Fruit fly (Drosophila melanogaster): Measurements from ENCODE around the gene Ect3.
A peak's percentile ranks its signal among the peaks of the same experiment; 100 is the strongest.

The Ect3 gene

DNA sequence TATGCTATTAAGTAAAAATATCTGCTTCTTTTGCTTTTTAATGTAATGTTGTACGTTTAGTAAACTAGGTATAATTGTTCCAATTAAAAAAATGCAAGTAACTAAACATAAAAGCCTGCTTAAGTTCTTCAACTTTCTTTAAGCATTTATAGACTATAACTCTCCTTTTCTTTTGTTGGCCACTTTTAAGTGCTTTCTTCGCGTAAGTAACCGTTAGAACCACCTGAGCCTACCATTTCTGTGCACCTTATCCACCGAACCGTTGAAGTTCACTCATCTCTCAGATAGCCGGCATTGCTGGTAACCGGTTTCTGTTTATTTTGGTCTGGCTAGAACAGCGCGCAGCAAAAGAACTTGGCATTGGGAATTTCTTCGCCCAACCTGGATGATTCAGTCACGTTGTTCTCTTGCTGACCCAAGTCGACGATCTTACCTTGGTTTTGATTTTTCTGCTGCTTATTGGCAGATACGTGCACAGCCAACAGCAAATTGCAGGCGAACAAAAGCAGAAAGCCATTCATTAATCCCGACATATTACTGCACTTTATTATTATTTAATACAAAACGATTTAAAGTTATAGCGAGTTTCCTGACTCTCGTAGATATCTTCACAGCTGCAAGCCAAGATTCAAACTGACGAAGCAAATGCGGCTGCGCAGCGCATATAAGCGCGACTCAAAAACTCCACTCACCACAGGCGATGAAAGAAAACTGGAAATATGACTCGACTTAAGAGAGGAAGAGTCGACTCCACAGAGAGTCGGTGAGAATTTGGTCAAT lies 22.3 kb upstream of the Ect3 start, which contains the start of gene CG10005 (continued):
- TF ChIP-seq Side (GFP tag; optimal IDR thresholded peaks at IDR 0.05) = no peak
- TF ChIP-seq sima (GFP tag; optimal IDR thresholded peaks at IDR 0.05) = no peak
- TF ChIP-seq CG14050 (GFP tag; IDR thresholded peaks at IDR 0.05) = no peak
- no peak for TF ChIP-seq CG11504 (tag; optimal IDR thresholded peaks at IDR 0.05)
- 0 out of 2 replicates have a peak, but pooled peaks have one; percentile 6 for TF ChIP-seq CG31224 (GFP tag; IDR thresholded peaks at IDR 0.05)
- TF ChIP-seq exex (tag; optimal IDR thresholded peaks at IDR 0.05) = no peak
- no peak for TF ChIP-seq cas (GFP tag; IDR thresholded peaks at IDR 0.05)
- no peak for TF ChIP-seq lola (GFP tag; optimal IDR thresholded peaks at IDR 0.05)
- no peak for TF ChIP-seq tll (GFP tag; optimal IDR thresholded peaks at IDR 0.05)
- TF ChIP-seq H15 (GFP tag; IDR thresholded peaks at IDR 0.05) = 0 out of 3 replicates have a peak, but pooled peaks have one; percentile 12
- no peak for TF ChIP-seq Hr78 (GFP tag; optimal IDR thresholded peaks at IDR 0.05)
- no peak for TF ChIP-seq CG13624 (GFP tag; optimal IDR thresholded peaks at IDR 0.05)
- TF ChIP-seq Nf-YA (GFP tag; IDR thresholded peaks at IDR 0.05) = no peak
- TF ChIP-seq ato (GFP tag; IDR thresholded peaks at IDR 0.05; ENCODE audit: partially characterized antibody) = peak; percentile 29; the same call in 1 of the 2 replicates
- TF ChIP-seq CG8089 (GFP tag; optimal IDR thresholded peaks at IDR 0.05) = no peak
- 0 out of 4 replicates have a peak, but pooled peaks have one; percentile 65 for TF ChIP-seq chinmo (GFP tag; IDR thresholded peaks at IDR 0.05; ENCODE audit: partially characterized antibody)
- no peak for TF ChIP-seq CG8359 (GFP tag; optimal IDR thresholded peaks at IDR 0.05; ENCODE audit: borderline replicate concordance)
- TF ChIP-seq repo (GFP tag; optimal IDR thresholded peaks at IDR 0.05) = no peak
- TF ChIP-seq kni (GFP tag; optimal IDR thresholded peaks at IDR 0.05) = peak; percentile 69
- peak; percentile 40 to 67 for TF ChIP-seq Trl (optimal IDR thresholded peaks at IDR 0.05)
- no peak for TF ChIP-seq Trl (GFP tag; optimal IDR thresholded peaks at IDR 0.05)
- TF ChIP-seq CG13296 (GFP tag; optimal IDR thresholded peaks at IDR 0.05) = no peak
- no peak for TF ChIP-seq HmgZ (tag; optimal IDR thresholded peaks at IDR 0.05)
- no peak for TF ChIP-seq Gug (GFP tag; IDR thresholded peaks at IDR 0.05)
- no peak for TF ChIP-seq zen (tag; optimal IDR thresholded peaks at IDR 0.05)
- TF ChIP-seq CG9215 (GFP tag; IDR thresholded peaks at IDR 0.05) = no peak
- no peak for TF ChIP-seq cg (GFP tag; optimal IDR thresholded peaks at IDR 0.05)
- TF ChIP-seq grn (GFP tag; optimal IDR thresholded peaks at IDR 0.05) = no peak
- no peak for TF ChIP-seq ara (GFP tag; IDR thresholded peaks at IDR 0.05)
- TF ChIP-seq CG1792 (GFP tag; optimal IDR thresholded peaks at IDR 0.05) = no peak
- no peak for TF ChIP-seq NC2β (GFP tag; optimal IDR thresholded peaks at IDR 0.05)
- TF ChIP-seq CG14667 (GFP tag; IDR thresholded peaks at IDR 0.05) = no peak
- TF ChIP-seq CG3163 (GFP tag; optimal IDR thresholded peaks at IDR 0.05) = peak; percentile 90
- TF ChIP-seq CG11723 (GFP tag; optimal IDR thresholded peaks at IDR 0.05) = no peak
- no peak for TF ChIP-seq bigmax (GFP tag; optimal IDR thresholded peaks at IDR 0.05)
- TF ChIP-seq Usf (GFP tag; optimal IDR thresholded peaks at IDR 0.05) = no peak
- TF ChIP-seq tgo (GFP tag; IDR thresholded peaks at IDR 0.05) = no peak
- TF ChIP-seq Hmx (GFP tag; optimal IDR thresholded peaks at IDR 0.05) = no peak
- no peak for TF ChIP-seq sim (GFP tag; IDR thresholded peaks at IDR 0.05)
- TF ChIP-seq Myb (GFP tag; optimal IDR thresholded peaks at IDR 0.05) = no peak
- no peak for TF ChIP-seq Dll (GFP tag; IDR thresholded peaks at IDR 0.05; ENCODE audit: partially characterized antibody)
- no peak for TF ChIP-seq Dip3 (GFP tag; optimal IDR thresholded peaks at IDR 0.05)
- TF ChIP-seq Lhr (GFP tag; optimal IDR thresholded peaks at IDR 0.05) = no peak
- no peak for TF ChIP-seq Ptx1 (GFP tag; IDR thresholded peaks at IDR 0.05)
- TF ChIP-seq CG5245 (GFP tag; optimal IDR thresholded peaks at IDR 0.05) = no peak
- peak; percentile 2 for TF ChIP-seq pros (GFP tag; optimal IDR thresholded peaks at IDR 0.05)
- TF ChIP-seq Deaf1 (tag; optimal IDR thresholded peaks at IDR 0.05) = no peak
- no peak for TF ChIP-seq Aef1 (GFP tag; IDR thresholded peaks at IDR 0.05)
- no peak for TF ChIP-seq bab2 (GFP tag; optimal IDR thresholded peaks at IDR 0.05)
- no peak for TF ChIP-seq CG32532 (GFP tag; IDR thresholded peaks at IDR 0.05)

Data from whole organism, embryonic.